Fruit fly (Drosophila melanogaster): ENCODE data around the gene Ptp10D.
"Not testable (repeated sequence)": the region's sequence is repeated elsewhere in the genome, so short reads cannot be mapped to it uniquely, and the experiment has no call there.

Ptp10D gene

DNA sequence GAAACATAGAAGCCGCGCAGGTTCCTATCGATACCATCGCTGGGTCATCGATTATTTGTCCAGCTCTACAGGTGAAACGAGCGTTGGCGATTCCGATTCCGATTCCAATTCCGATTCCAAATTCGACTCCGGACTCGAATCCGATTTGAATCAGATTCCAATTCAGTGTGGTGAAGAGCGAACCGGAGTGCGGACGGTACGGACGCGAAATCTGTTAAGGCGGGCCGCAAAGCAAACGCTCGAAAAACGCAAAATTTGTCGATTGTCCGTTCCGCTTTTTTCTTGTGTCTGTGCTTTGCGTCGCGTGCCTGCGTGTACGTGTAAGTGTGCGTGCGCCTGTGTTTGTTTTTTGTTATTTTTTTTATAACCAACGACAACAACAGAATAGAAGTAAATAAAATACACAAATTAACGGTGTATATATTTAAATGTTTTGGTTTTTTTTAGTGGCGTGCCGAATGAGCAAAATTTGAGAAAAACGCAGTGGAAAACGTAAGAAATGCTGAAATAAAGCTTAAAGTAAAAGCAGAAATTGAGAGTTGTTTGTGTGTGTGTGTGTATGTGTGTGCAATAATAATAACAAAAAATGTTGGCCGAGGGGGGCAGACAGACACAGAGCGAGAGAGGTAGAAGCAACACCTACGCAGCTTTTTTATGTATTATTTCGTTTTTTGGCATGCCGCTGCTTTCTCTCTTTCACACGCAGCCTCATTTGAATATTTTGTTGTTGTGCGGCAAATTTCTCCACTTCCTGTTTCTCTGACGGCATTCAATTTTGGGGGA lies at the start of gene Ptp10D:
Ptp10D (plus strand) TSS at position 150 of the 783 bp plus-strand sequence.
- TF ChIP-seq pan (optimal IDR thresholded peaks at IDR 0.05) (no peak), Dll (optimal IDR thresholded peaks at IDR 0.05) (no peak), CG8478 (optimal IDR thresholded peaks at IDR 0.05) (no peak), psq (optimal IDR thresholded peaks at IDR 0.05) (no peak), usp (GFP tag; optimal IDR thresholded peaks at IDR 0.05) (no peak), EcR (GFP tag; optimal IDR thresholded peaks at IDR 0.05) (no peak)

DNA sequence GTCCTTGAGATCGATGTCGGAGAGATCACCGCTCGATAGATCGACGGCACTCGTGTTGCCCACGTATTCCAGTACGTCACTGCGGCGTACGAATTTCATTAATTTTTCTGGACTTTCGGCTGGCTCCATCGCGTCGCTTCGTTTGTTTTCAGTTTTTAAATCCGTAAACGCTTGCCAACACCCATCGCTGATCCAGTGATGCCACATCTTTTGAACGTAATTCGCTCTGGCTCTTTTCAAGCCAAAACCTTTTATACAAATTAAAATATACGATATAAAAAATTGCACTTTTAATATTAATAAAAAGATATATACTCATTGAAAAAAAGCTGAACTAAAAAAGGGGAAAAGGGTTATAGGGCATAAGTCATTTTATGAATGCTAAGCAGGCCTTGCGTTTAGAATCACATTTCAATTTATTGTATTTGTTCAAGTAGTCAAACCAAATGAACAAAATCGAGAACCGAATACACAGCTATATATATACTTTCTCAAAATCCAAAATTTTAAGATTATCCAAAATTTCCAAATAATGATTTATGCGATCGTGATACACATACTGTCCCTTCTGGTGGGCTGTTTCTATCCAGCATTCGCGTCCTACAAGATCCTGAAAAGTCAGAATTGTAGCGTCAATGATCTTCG lies 49.4 kb upstream of the Ptp10D start, which contains the start of the genes Kmn1 and Reepl1:
Kmn1 (minus strand) TSS at position 173 of the 645 bp plus-strand sequence.
Reepl1 (plus strand) TSS at position 438 of the 645 bp plus-strand sequence.
- TF ChIP-seq pan (optimal IDR thresholded peaks at IDR 0.05) = no peak
- TF ChIP-seq usp (GFP tag; optimal IDR thresholded peaks at IDR 0.05) = no peak
- TF ChIP-seq psq (optimal IDR thresholded peaks at IDR 0.05) = no peak
- no peak for TF ChIP-seq CG8478 (optimal IDR thresholded peaks at IDR 0.05)
- TF ChIP-seq EcR (GFP tag; optimal IDR thresholded peaks at IDR 0.05) = no peak

DNA sequence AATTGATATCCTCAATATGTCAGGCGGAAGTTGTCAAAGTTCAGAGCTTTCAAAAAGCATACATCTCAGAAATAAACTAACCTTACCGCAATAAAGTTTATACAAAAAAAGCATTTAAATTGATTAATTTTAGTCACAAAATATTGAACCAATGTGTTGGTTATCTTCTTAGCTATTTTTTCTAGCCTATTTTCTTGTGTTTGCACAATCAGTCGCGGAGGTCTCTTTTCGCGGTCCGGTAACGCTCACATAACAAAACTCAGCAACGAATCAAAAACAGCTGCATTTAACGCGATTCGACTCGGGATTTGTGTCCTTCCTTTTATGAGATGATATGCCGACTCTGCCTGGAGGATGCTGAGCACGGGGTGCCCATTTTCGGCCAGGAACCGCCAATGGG lies 48.3 kb upstream of the Ptp10D start, which contains the start of gene CG11696:
CG11696 (plus strand) TSS at position 203 of the 400 bp plus-strand sequence.
- TF ChIP-seq pan (optimal IDR thresholded peaks at IDR 0.05) = no peak
- no peak for TF ChIP-seq psq (optimal IDR thresholded peaks at IDR 0.05)
- no peak for TF ChIP-seq Dll (optimal IDR thresholded peaks at IDR 0.05)
- TF ChIP-seq CG8478 (optimal IDR thresholded peaks at IDR 0.05) = no peak
- no peak for TF ChIP-seq usp (GFP tag; optimal IDR thresholded peaks at IDR 0.05)
- no peak for TF ChIP-seq EcR (GFP tag; optimal IDR thresholded peaks at IDR 0.05)

DNA sequence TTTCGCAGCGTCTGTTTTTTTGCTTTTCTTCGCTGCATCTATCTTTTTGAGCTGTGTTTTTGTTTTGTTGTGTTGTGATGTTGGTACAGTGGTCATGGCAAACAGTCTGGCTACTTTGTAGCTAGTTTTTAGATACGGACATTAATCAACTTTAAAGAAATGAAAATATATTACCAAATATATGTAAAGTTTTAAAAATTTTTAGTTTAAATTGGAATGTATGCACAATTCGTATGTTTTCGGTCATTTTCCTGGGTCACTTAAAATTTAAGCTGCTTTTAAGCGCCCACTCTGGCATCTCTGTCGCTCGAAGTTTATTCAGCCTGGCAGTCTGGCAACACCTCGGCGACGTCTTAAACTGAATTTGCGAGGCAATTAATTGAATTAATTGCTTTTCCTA lies 45.3 kb upstream of the Ptp10D start, which contains the start of gene CG11695:
CG11695 (plus strand) TSS at position 344 of the 400 bp plus-strand sequence.
- TF ChIP-seq EcR (GFP tag; optimal IDR thresholded peaks at IDR 0.05) (no peak), Dll (optimal IDR thresholded peaks at IDR 0.05) (no peak), CG8478 (optimal IDR thresholded peaks at IDR 0.05) (no peak)

DNA sequence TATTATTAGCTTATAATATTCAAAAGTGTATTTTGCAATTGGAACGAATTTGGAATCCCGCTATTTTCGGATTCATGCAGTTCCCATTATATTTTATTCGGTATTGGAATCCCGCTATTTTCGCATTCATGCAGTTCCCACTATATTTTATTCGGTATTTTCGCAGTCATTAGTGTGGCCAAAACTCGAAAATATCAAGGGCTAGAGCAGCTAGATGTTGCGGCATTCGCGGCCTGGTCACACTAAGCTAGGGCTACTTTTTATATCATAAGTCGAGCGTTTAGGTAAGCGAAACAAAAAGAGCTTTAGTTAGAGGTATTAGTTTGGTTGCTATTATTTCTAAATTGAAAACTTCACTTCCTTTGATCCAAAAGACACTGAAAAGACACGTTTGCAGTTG lies 43.0 kb upstream of the Ptp10D start:
- TF ChIP-seq Dll (optimal IDR thresholded peaks at IDR 0.05) (no peak), EcR (GFP tag; optimal IDR thresholded peaks at IDR 0.05) (no peak), psq (optimal IDR thresholded peaks at IDR 0.05) (no peak), CG8478 (optimal IDR thresholded peaks at IDR 0.05) (no peak), pan (optimal IDR thresholded peaks at IDR 0.05) (no peak), usp (GFP tag; optimal IDR thresholded peaks at IDR 0.05) (no peak)

DNA sequence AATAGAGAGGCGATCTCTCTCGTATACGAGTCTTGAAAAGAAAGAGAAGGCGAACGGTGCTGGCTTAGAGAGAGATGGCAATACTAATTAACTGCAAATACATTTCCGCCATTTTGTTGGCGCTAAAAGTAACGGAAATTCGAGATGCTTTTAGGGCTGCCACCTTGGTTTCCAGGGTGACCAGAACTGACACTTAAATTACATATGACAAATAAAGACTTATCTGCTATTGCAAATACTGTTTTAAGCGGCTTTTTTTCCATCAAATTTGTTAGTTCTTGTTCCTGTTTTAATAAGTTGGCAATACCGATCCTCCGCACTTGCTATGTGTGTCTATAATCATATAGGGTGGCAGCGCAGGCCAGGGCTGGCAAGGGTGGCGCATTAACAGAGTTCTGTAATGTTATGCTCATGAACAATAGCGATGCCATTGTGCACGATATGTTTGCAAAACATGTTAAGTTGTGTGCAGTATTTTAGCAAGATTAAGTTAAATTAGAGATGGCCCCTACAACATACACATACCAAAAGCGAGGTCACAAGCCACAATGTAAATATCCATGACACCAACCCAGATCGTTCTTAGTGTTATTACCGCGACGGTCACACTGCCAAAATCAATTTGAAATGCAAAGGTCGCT lies 41.5 kb upstream of the Ptp10D start, which contains the start of gene nod:
nod (plus strand) TSS at position 573 of the 641 bp plus-strand sequence.
- TF ChIP-seq usp (GFP tag; optimal IDR thresholded peaks at IDR 0.05) (no peak), psq (optimal IDR thresholded peaks at IDR 0.05) (no peak), EcR (GFP tag; optimal IDR thresholded peaks at IDR 0.05) (no peak), CG8478 (optimal IDR thresholded peaks at IDR 0.05) (no peak), pan (optimal IDR thresholded peaks at IDR 0.05) (no peak), Dll (optimal IDR thresholded peaks at IDR 0.05) (no peak)

DNA sequence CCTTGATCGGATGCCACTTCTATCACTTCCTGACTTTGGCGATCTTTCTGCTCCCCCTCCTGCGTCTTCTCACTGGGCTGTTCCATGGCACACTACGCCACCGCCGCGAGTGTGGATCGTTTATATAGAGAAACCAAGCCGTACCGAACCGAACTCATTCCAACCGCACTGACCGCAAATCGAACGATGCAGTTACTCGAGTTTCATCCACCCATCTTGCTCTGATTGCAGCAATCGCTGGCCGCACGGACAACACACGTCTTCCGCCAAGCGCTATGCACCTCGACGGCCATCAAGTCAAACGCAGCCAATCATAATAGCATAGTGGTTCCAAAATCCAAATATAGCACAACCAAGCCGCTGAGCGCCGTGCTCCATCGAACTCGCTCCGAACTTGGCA lies 37.7 kb upstream of the Ptp10D start, which contains the start of gene pkm:
pkm (minus strand) TSS at position 101 of the 400 bp plus-strand sequence.
- TF ChIP-seq EcR (GFP tag; optimal IDR thresholded peaks at IDR 0.05) (no peak), usp (GFP tag; optimal IDR thresholded peaks at IDR 0.05) (no peak), pan (optimal IDR thresholded peaks at IDR 0.05) (no peak), psq (optimal IDR thresholded peaks at IDR 0.05) (no peak), CG8478 (optimal IDR thresholded peaks at IDR 0.05) (no peak), Dll (optimal IDR thresholded peaks at IDR 0.05) (no peak)

DNA sequence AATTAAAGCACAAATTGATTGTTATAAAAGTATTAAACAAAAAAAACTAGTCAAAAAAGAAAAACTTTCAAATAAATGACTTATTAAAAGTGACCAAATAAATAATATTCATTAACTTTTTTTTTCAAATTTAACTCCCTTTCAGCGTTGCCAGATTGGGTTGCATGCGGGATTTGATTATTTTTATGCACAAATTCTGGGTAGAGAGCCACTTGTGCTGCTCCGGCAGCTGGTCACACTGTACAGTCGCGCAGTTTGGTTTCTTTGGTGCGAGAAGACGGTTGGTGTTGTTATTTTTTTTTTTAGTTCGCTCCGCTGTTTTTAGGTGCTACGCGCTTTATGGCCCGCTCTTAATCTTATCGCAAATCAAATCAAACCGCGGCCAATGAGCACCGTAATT lies 22.2 kb upstream of the Ptp10D start, which contains the start of gene rho-4:
rho-4 (plus strand) TSS at position 250 of the 400 bp plus-strand sequence.
- TF ChIP-seq pan, CG8478, Dll (optimal IDR thresholded peaks at IDR 0.05): not testable (repeated sequence)

DNA sequence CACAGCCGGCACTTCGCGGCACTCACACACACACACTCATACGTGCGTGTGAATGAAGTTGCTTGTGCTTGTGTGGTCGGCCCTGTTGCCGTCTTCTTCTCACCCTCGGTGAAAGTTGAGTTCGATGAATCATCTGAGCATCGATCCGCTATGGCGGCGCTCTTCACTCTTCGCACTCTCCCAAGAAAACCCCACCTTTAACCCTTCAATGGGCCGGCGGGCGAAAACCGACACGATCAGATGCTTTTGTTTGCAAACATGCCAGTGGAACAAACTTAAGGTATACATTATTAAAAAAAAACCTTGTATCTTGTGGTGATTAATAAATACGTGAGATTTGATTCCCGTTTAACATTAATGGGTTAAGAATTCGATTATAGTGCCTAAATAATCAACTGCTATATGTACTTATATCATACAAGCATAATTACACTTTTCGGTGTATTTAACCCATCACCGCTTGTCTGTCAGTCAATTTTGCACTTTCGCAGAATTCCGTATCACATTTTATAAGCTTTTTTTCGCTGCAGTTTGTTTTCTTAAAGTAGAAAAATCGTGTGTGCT lies 20.9 kb upstream of the Ptp10D start:
- TF ChIP-seq usp (GFP tag; optimal IDR thresholded peaks at IDR 0.05) = no peak

DNA sequence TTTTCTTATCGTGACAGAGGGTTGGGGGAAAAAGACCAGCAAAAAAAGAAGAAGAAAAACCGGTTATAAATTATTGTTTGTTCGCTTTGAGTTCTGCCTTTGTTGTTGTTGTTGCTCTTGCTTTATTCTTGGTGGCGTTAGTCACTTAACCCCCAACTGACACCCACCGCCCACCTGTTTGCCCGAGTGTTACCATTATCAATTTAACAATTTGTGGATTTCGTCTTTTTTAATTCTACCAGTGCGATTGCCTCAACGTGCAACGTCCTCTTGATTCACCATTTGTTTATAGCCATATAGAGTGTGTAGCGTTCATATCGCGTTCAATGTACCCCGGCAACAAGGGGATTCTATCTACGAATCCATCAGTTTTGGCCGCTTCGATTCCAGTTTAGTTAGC lies 20.4 kb upstream of the Ptp10D start:
- TF ChIP-seq pan (optimal IDR thresholded peaks at IDR 0.05) = no peak
- TF ChIP-seq CG8478 (optimal IDR thresholded peaks at IDR 0.05) = no peak
- TF ChIP-seq Dll (optimal IDR thresholded peaks at IDR 0.05) = no peak
- TF ChIP-seq psq (optimal IDR thresholded peaks at IDR 0.05) = no peak
- TF ChIP-seq usp (GFP tag; optimal IDR thresholded peaks at IDR 0.05) = no peak
- no peak for TF ChIP-seq EcR (GFP tag; optimal IDR thresholded peaks at IDR 0.05)

DNA sequence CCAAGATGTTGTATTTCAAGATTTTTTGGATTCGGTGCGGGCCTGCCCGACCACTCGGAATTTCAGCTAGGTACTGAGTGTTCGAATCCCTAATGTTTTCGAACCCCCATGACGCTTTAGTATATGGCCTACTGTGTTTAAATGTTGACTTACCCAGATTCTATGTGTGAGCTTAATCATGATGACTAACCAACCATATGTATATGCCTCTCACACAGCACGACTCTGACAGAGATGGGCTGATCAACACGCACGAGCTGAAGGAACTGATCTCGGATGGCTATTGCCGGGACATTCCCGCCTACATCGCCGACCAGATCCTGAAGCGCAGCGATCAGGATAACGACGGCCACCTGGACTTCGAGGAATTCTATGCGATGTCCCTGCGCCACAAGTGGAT lies 17.7 kb upstream of the Ptp10D start, which contains the start of gene CG2533:
CG2533 (minus strand) TSS at position 101 of the 400 bp plus-strand sequence.
- TF ChIP-seq psq (optimal IDR thresholded peaks at IDR 0.05) (no peak), Dll (optimal IDR thresholded peaks at IDR 0.05) (no peak), CG8478 (optimal IDR thresholded peaks at IDR 0.05) (no peak), usp (GFP tag; optimal IDR thresholded peaks at IDR 0.05) (no peak), EcR (GFP tag; optimal IDR thresholded peaks at IDR 0.05) (no peak), pan (optimal IDR thresholded peaks at IDR 0.05) (no peak)
